Worm (Caenorhabditis elegans): Measurements from ENCODE around the gene F41F3.1.

Gene F41F3.1

ce11 chrV:4692382-4693281, 38.3 kb downstream of the F41F3.1 start, which contains the start of gene cpg-8:
cpg-8 (minus strand) TSS chrV:4692432.
- TF ChIP-seq zip-8 (tag; optimal IDR thresholded peaks at IDR 0.05) (no peak), nhr-28 (tag; optimal IDR thresholded peaks at IDR 0.05) (no peak), hlh-1 (tag; optimal IDR thresholded peaks at IDR 0.05) (no peak), mls-2 (tag; optimal IDR thresholded peaks at IDR 0.05) (no peak), elt-1 (tag; optimal IDR thresholded peaks at IDR 0.05; ENCODE audit: borderline replicate concordance, insufficient read depth) (no peak), sem-2 (GFP tag; optimal IDR thresholded peaks at IDR 0.05) (no peak), tbx-8 (GFP tag; optimal IDR thresholded peaks at IDR 0.05) (no peak)

- TF ChIP-seq hlh-1 (tag; optimal IDR thresholded peaks at IDR 0.05), result peak; percentile 43
- TF ChIP-seq drap-1 (GFP tag; optimal IDR thresholded peaks at IDR 0.05), result no peak
Observed at ce11 chrV:4693282-4693588, 38.9 kb downstream of the F41F3.1 start.

- no peak for TF ChIP-seq bed-3 (GFP tag; optimal IDR thresholded peaks at IDR 0.05)
- peak; percentile 92 for TF ChIP-seq elt-1 (tag; optimal IDR thresholded peaks at IDR 0.05; ENCODE audit: borderline replicate concordance, insufficient read depth)
Observed at ce11 chrV:4694466-4695092, 40.2 kb downstream of the F41F3.1 start.

ce11 chrV:4698675-4699074, 44.3 kb downstream of the F41F3.1 start:
- no peak for TF ChIP-seq tbx-8 (GFP tag; optimal IDR thresholded peaks at IDR 0.05)
- peak; percentile 52 for TF ChIP-seq elt-1 (tag; optimal IDR thresholded peaks at IDR 0.05; ENCODE audit: borderline replicate concordance, insufficient read depth)
- TF ChIP-seq elt-3 (tag; optimal IDR thresholded peaks at IDR 0.05), result peak; percentile 82
- TF ChIP-seq ceh-83 (GFP tag; optimal IDR thresholded peaks at IDR 0.05), result no peak
- TF ChIP-seq lin-13 (tag; optimal IDR thresholded peaks at IDR 0.05), result no peak
- TF ChIP-seq unc-120 (tag; optimal IDR thresholded peaks at IDR 0.05; ENCODE audit: poor library complexity, severe bottlenecking), result no peak
- no peak for TF ChIP-seq nhr-28 (tag; optimal IDR thresholded peaks at IDR 0.05)
- no peak for TF ChIP-seq zip-8 (tag; optimal IDR thresholded peaks at IDR 0.05)

- TF ChIP-seq ztf-11 (tag; optimal IDR thresholded peaks at IDR 0.05) (no peak), ceh-43 (GFP tag; optimal IDR thresholded peaks at IDR 0.05) (no peak), nhr-2 (tag; optimal IDR thresholded peaks at IDR 0.05) (no peak), bed-3 (GFP tag; optimal IDR thresholded peaks at IDR 0.05) (no peak), mab-5 (tag; optimal IDR thresholded peaks at IDR 0.05) (no peak), sptf-1 (tag; optimal IDR thresholded peaks at IDR 0.05) (no peak)
Observed at ce11 chrV:4700189-4700588, 45.8 kb downstream of the F41F3.1 start, which contains the start of gene ZC266.1. ZC266.1 (minus strand) TSS chrV:4700289.
